In the genomic region with DNA sequence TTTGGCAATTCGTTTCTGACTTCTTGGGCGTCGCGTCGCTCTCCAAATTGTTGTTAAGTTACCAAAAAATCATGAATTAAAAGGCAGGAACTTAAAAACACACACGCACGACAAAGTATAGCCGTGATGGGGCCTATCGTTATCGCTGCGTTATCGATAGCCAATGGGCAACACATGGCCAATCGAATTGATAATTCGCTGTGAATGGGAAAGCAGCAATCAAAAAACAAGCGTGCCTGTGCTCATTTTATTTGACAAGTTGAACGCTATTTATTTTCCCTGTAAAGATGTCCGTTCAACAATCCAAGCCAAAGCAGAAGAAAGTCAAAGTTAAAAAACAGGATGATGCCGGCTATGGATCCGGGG, we compare ENCODE assay signal across 1 fruit fly cellular context.
A peak's percentile ranks its signal among the peaks of the same experiment; 100 is the strongest.
TF ChIP-seq lines count a peak whose summit lies in the region.

Gene Surf4 (minus strand): TSS at position 159 of the 366 bp plus-strand sequence.
Gene CG31301 (plus strand): TSS at position 188 of the 366 bp plus-strand sequence.

TF ChIP-seq in whole organism, embryonic, 481 proteins besides CTCF, POLR2A, EP300 and RAD21 (continued from another document):
- TF ChIP-seq CG14441 (GFP tag; IDR thresholded peaks at IDR 0.05; lab: Robert Waterston, UW) (no peak), CG17186 (GFP tag; optimal IDR thresholded peaks at IDR 0.05; lab: Kevin White, UChicago) (peak; percentile 17), org-1 (GFP tag; optimal IDR thresholded peaks at IDR 0.05; lab: Kevin White, UChicago) (no peak), kah (GFP tag; optimal IDR thresholded peaks at IDR 0.05; lab: Kevin White, UChicago) (no peak), Dfd (GFP tag; optimal IDR thresholded peaks at IDR 0.05; lab: Kevin White, UChicago) (no peak), Adf1 (GFP tag; IDR thresholded peaks at IDR 0.05; lab: Robert Waterston, UW) (no peak), Gug (GFP tag; IDR thresholded peaks at IDR 0.05; lab: Robert Waterston, UW) (no peak), gem (tag; optimal IDR thresholded peaks at IDR 0.05; lab: Kevin White, UChicago) (no peak), phol (tag; optimal IDR thresholded peaks at IDR 0.05; lab: Kevin White, UChicago) (peak; percentile 16), stwl (tag; optimal IDR thresholded peaks at IDR 0.05; lab: Kevin White, UChicago) (peak; percentile 62), D (optimal IDR thresholded peaks at IDR 0.05; lab: Kevin White, UChicago) (no peak), D (GFP tag; optimal IDR thresholded peaks at IDR 0.05; lab: Kevin White, UChicago) (no peak), CG7745 (tag; optimal IDR thresholded peaks at IDR 0.05; lab: Kevin White, UChicago) (no peak), CG15073 (GFP tag; optimal IDR thresholded peaks at IDR 0.05; lab: Kevin White, UChicago) (no peak), CG30431 (GFP tag; optimal IDR thresholded peaks at IDR 0.05; lab: Kevin White, UChicago) (no peak), CG12071 (GFP tag; optimal IDR thresholded peaks at IDR 0.05; lab: Kevin White, UChicago) (no peak), mld (GFP tag; IDR thresholded peaks at IDR 0.05; lab: Robert Waterston, UW; ENCODE audit: partially characterized antibody) (peak; percentile 72; the same call in 1 of the 3 replicates), CG12659 (GFP tag; optimal IDR thresholded peaks at IDR 0.05; lab: Kevin White, UChicago) (peak; percentile 34), MBD-R2 (GFP tag; IDR thresholded peaks at IDR 0.05; lab: Robert Waterston, UW) (peak; percentile 80), BtbVII (GFP tag; optimal IDR thresholded peaks at IDR 0.05; lab: Kevin White, UChicago) (no peak), ash1 (GFP tag; optimal IDR thresholded peaks at IDR 0.05; lab: Kevin White, UChicago) (no peak), Pdp1 (GFP tag; optimal IDR thresholded peaks at IDR 0.05; lab: Kevin White, UChicago) (no peak), CG14014 (GFP tag; IDR thresholded peaks at IDR 0.05; lab: Robert Waterston, UW) (peak; percentile 33; the same call in 1 of the 2 replicates), E2f1 (GFP tag; IDR thresholded peaks at IDR 0.05; lab: Robert Waterston, UW) (no peak), Sry-δ (GFP tag; optimal IDR thresholded peaks at IDR 0.05; lab: Kevin White, UChicago) (peak; percentile 51), CG4707 (GFP tag; optimal IDR thresholded peaks at IDR 0.05; lab: Kevin White, UChicago) (no peak), odd (GFP tag; optimal IDR thresholded peaks at IDR 0.05; lab: Kevin White, UChicago) (no peak), CG6654 (GFP tag; optimal IDR thresholded peaks at IDR 0.05; lab: Kevin White, UChicago) (no peak), fd102C (GFP tag; optimal IDR thresholded peaks at IDR 0.05; lab: Kevin White, UChicago) (no peak), Dp (GFP tag; optimal IDR thresholded peaks at IDR 0.05; lab: Kevin White, UChicago) (peak; percentile 35), CG7963 (GFP tag; IDR thresholded peaks at IDR 0.05; lab: Robert Waterston, UW; ENCODE audit: partially characterized antibody) (peak; percentile 76), otp (GFP tag; IDR thresholded peaks at IDR 0.05; lab: Robert Waterston, UW) (no peak), sima (GFP tag; optimal IDR thresholded peaks at IDR 0.05; lab: Kevin White, UChicago) (no peak), Dref (GFP tag; IDR thresholded peaks at IDR 0.05; lab: Robert Waterston, UW) (peak; percentile 91), CG18011 (GFP tag; optimal IDR thresholded peaks at IDR 0.05; lab: Kevin White, UChicago) (no peak), Myb (GFP tag; optimal IDR thresholded peaks at IDR 0.05; lab: Kevin White, UChicago) (peak; percentile 18), Nf-YC (tag; optimal IDR thresholded peaks at IDR 0.05; lab: Kevin White, UChicago) (peak; percentile 8), dm (GFP tag; optimal IDR thresholded peaks at IDR 0.05; lab: Kevin White, UChicago) (peak; percentile 91), so (GFP tag; IDR thresholded peaks at IDR 0.05; lab: Robert Waterston, UW) (no peak), Bdp1 (GFP tag; optimal IDR thresholded peaks at IDR 0.05; lab: Kevin White, UChicago) (no peak), Dbx (GFP tag; IDR thresholded peaks at IDR 0.05; lab: Robert Waterston, UW) (no peak), zf30C (GFP tag; optimal IDR thresholded peaks at IDR 0.05; lab: Kevin White, UChicago) (peak; percentile 30), inv (GFP tag; IDR thresholded peaks at IDR 0.05; lab: Robert Waterston, UW; ENCODE audit: partially characterized antibody) (peak; percentile 49), CG1603 (tag; optimal IDR thresholded peaks at IDR 0.05; lab: Kevin White, UChicago) (peak; percentile 66), ac (GFP tag; optimal IDR thresholded peaks at IDR 0.05; lab: Kevin White, UChicago) (no peak), CG11247 (GFP tag; IDR thresholded peaks at IDR 0.05; lab: Robert Waterston, UW) (no peak), Mad (GFP tag; optimal IDR thresholded peaks at IDR 0.05; lab: Kevin White, UChicago) (no peak), rib (GFP tag; IDR thresholded peaks at IDR 0.05; lab: Robert Waterston, UW) (no peak), Mes4 (GFP tag; optimal IDR thresholded peaks at IDR 0.05; lab: Kevin White, UChicago) (no peak), Opbp (GFP tag; IDR thresholded peaks at IDR 0.05; lab: Robert Waterston, UW; ENCODE audit: partially characterized antibody) (peak; percentile 87; the same call in 2 of the 3 replicates), Med (GFP tag; lab: Kevin White, UChicago) (peak; percentile 71), Eip74EF (GFP tag; optimal IDR thresholded peaks at IDR 0.05; lab: Kevin White, UChicago) (no peak), ara (GFP tag; IDR thresholded peaks at IDR 0.05; lab: Robert Waterston, UW) (no peak), CG10267 (tag; optimal IDR thresholded peaks at IDR 0.05; lab: Kevin White, UChicago) (peak; percentile 12), ERR (GFP tag; optimal IDR thresholded peaks at IDR 0.05; lab: Kevin White, UChicago) (no peak), PHDP (tag; optimal IDR thresholded peaks at IDR 0.05; lab: Kevin White, UChicago) (peak; percentile 7), Hr3 (GFP tag; optimal IDR thresholded peaks at IDR 0.05; lab: Kevin White, UChicago) (no peak), Ravus (GFP tag; IDR thresholded peaks at IDR 0.05; lab: Robert Waterston, UW) (no peak), onecut (GFP tag; IDR thresholded peaks at IDR 0.05; lab: Robert Waterston, UW) (0 out of 2 replicates have a peak, but pooled peaks have one; percentile 10), dan (GFP tag; IDR thresholded peaks at IDR 0.05; lab: Robert Waterston, UW) (no peak), Mrtf (GFP tag; IDR thresholded peaks at IDR 0.05; lab: Robert Waterston, UW) (no peak), row (GFP tag; IDR thresholded peaks at IDR 0.05; lab: Robert Waterston, UW) (no peak), schlank (tag; optimal IDR thresholded peaks at IDR 0.05; lab: Kevin White, UChicago) (no peak), CG5245 (GFP tag; optimal IDR thresholded peaks at IDR 0.05; lab: Kevin White, UChicago) (no peak), CG8765 (GFP tag; IDR thresholded peaks at IDR 0.05; lab: Robert Waterston, UW) (no peak), CG13287 (GFP tag; IDR thresholded peaks at IDR 0.05; lab: Robert Waterston, UW; ENCODE audit: partially characterized antibody) (peak; percentile 71), CG30020 (tag; optimal IDR thresholded peaks at IDR 0.05; lab: Kevin White, UChicago) (no peak), CkIIα-i1 (GFP tag; IDR thresholded peaks at IDR 0.05; lab: Robert Waterston, UW) (no peak), Drgx (GFP tag; IDR thresholded peaks at IDR 0.05; lab: Robert Waterston, UW) (no peak), aop (GFP tag; IDR thresholded peaks at IDR 0.05; lab: Robert Waterston, UW) (no peak), en (GFP tag; optimal IDR thresholded peaks at IDR 0.05; lab: Kevin White, UChicago) (no peak), Lhr (GFP tag; optimal IDR thresholded peaks at IDR 0.05; lab: Kevin White, UChicago) (no peak), CG4820 (GFP tag; optimal IDR thresholded peaks at IDR 0.05; lab: Kevin White, UChicago) (no peak), al (GFP tag; IDR thresholded peaks at IDR 0.05; lab: Robert Waterston, UW) (no peak), CG2875 (GFP tag; optimal IDR thresholded peaks at IDR 0.05; lab: Kevin White, UChicago) (no peak), HmgZ (tag; optimal IDR thresholded peaks at IDR 0.05; lab: Kevin White, UChicago) (peak; percentile 2), CG14965 (GFP tag; optimal IDR thresholded peaks at IDR 0.05; lab: Kevin White, UChicago; ENCODE audit: borderline replicate concordance) (no peak), CG8924 (tag; optimal IDR thresholded peaks at IDR 0.05; lab: Kevin White, UChicago) (no peak), CG9609 (GFP tag; optimal IDR thresholded peaks at IDR 0.05; lab: Kevin White, UChicago) (no peak), CG14860 (GFP tag; IDR thresholded peaks at IDR 0.05; lab: Robert Waterston, UW; ENCODE audit: partially characterized antibody) (peak; percentile 68; the same call in 2 of the 3 replicates), bigmax (GFP tag; optimal IDR thresholded peaks at IDR 0.05; lab: Kevin White, UChicago) (no peak), dimm (GFP tag; IDR thresholded peaks at IDR 0.05; lab: Robert Waterston, UW) (no peak), Xbp1 (GFP tag; optimal IDR thresholded peaks at IDR 0.05; lab: Kevin White, UChicago) (no peak), sisA (GFP tag; IDR thresholded peaks at IDR 0.05; lab: Robert Waterston, UW) (no peak), Sry-β (GFP tag; optimal IDR thresholded peaks at IDR 0.05; lab: Kevin White, UChicago) (no peak), ab (GFP tag; optimal IDR thresholded peaks at IDR 0.05; lab: Kevin White, UChicago) (no peak), HmgD (GFP tag; optimal IDR thresholded peaks at IDR 0.05; lab: Kevin White, UChicago) (no peak), CG34376 (GFP tag; optimal IDR thresholded peaks at IDR 0.05; lab: Kevin White, UChicago) (peak; percentile 32), Sin3A (optimal IDR thresholded peaks at IDR 0.05; lab: Kevin White, UChicago) (peak; percentile 39), z (GFP tag; IDR thresholded peaks at IDR 0.05; lab: Robert Waterston, UW) (no peak), hbn (GFP tag; IDR thresholded peaks at IDR 0.05; lab: Robert Waterston, UW; ENCODE audit: partially characterized antibody) (no peak; the same call in 1 of the 2 replicates), NC2α (GFP tag; optimal IDR thresholded peaks at IDR 0.05; lab: Kevin White, UChicago) (no peak), pros (GFP tag; optimal IDR thresholded peaks at IDR 0.05; lab: Kevin White, UChicago) (no peak), CG9817 (tag; optimal IDR thresholded peaks at IDR 0.05; lab: Kevin White, UChicago) (no peak), shn (GFP tag; optimal IDR thresholded peaks at IDR 0.05; lab: Kevin White, UChicago) (no peak), pho (GFP tag; optimal IDR thresholded peaks at IDR 0.05; lab: Kevin White, UChicago) (no peak), CG33213 (GFP tag; optimal IDR thresholded peaks at IDR 0.05; lab: Kevin White, UChicago) (no peak), CG6791 (GFP tag; IDR thresholded peaks at IDR 0.05; lab: Robert Waterston, UW; ENCODE audit: partially characterized antibody) (peak; percentile 90), CG2120 (GFP tag; optimal IDR thresholded peaks at IDR 0.05; lab: Kevin White, UChicago) (no peak), CG2712 (tag; optimal IDR thresholded peaks at IDR 0.05; lab: Kevin White, UChicago) (peak; percentile 9), ato (GFP tag; IDR thresholded peaks at IDR 0.05; lab: Robert Waterston, UW; ENCODE audit: partially characterized antibody) (peak; percentile 85), CG10462 (GFP tag; optimal IDR thresholded peaks at IDR 0.05; lab: Kevin White, UChicago) (no peak), Rfx (GFP tag; IDR thresholded peaks at IDR 0.05; lab: Robert Waterston, UW) (0 out of 2 replicates have a peak, but pooled peaks have one; percentile 10), Ada2b (GFP tag; IDR thresholded peaks at IDR 0.05; lab: Robert Waterston, UW) (no peak), vnd (GFP tag; IDR thresholded peaks at IDR 0.05; lab: Robert Waterston, UW; ENCODE audit: partially characterized antibody) (peak; percentile 57; the same call in 2 of the 3 replicates), CG1024 (GFP tag; IDR thresholded peaks at IDR 0.05; lab: Robert Waterston, UW) (no peak), unc-4 (GFP tag; IDR thresholded peaks at IDR 0.05; lab: Robert Waterston, UW; ENCODE audit: partially characterized antibody) (peak; percentile 59), CG1792 (GFP tag; optimal IDR thresholded peaks at IDR 0.05; lab: Kevin White, UChicago) (no peak), CG18599 (GFP tag; optimal IDR thresholded peaks at IDR 0.05; lab: Kevin White, UChicago) (no peak), sc (optimal IDR thresholded peaks at IDR 0.05; lab: Kevin White, UChicago) (no peak), sc (GFP tag; optimal IDR thresholded peaks at IDR 0.05; lab: Kevin White, UChicago) (no peak), Ets97D (GFP tag; optimal IDR thresholded peaks at IDR 0.05; lab: Kevin White, UChicago) (peak; percentile 71), CG13894 (tag; optimal IDR thresholded peaks at IDR 0.05; lab: Kevin White, UChicago) (peak; percentile 6), yki (optimal IDR thresholded peaks at IDR 0.05; lab: Kevin White, UChicago) (no peak), CG12744 (GFP tag; optimal IDR thresholded peaks at IDR 0.05; lab: Kevin White, UChicago) (no peak), fu2 (GFP tag; optimal IDR thresholded peaks at IDR 0.05; lab: Kevin White, UChicago) (no peak), CG4360 (GFP tag; IDR thresholded peaks at IDR 0.05; lab: Robert Waterston, UW) (no peak), Aef1 (GFP tag; IDR thresholded peaks at IDR 0.05; lab: Robert Waterston, UW) (no peak), bbx (GFP tag; IDR thresholded peaks at IDR 0.05; lab: Robert Waterston, UW; ENCODE audit: partially characterized antibody) (peak; percentile 85), CG12769 (tag; optimal IDR thresholded peaks at IDR 0.05; lab: Kevin White, UChicago) (no peak), CG2129 (GFP tag; IDR thresholded peaks at IDR 0.05; lab: Robert Waterston, UW; ENCODE audit: partially characterized antibody) (no peak)
